Fruit fly (Drosophila melanogaster): Measurements from ENCODE around the gene jp.

DNA sequence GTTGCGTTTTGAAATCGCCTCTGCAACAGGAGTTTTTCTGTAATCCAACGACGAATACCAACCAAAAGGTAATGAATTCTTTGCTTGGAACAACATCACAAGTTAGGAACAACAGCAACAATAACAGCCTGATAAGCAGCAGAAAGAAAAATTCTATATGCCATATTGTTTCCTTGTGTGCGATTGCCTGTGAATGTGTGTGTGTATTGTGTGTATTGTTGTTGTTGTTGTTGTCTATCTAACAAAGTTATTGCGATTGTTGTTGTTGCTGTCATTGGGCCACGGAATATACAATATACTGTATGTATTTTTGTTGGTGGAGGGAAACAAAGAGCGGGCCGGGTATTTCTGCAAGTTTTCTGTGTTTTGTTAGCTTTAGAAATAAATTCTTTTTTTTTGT is 2.6 kb upstream of the jp start:
- no peak for TF ChIP-seq Clk (GFP tag; optimal IDR thresholded peaks at IDR 0.05)
- TF ChIP-seq pad (GFP tag; optimal IDR thresholded peaks at IDR 0.05): no peak
- no peak for TF ChIP-seq CG12768 (GFP tag; optimal IDR thresholded peaks at IDR 0.05)
- TF ChIP-seq Hr96 (GFP tag; optimal IDR thresholded peaks at IDR 0.05): no peak
- TF ChIP-seq CG11617 (GFP tag; optimal IDR thresholded peaks at IDR 0.05): no peak
- no peak for TF ChIP-seq CG1620 (GFP tag; optimal IDR thresholded peaks at IDR 0.05)
- TF ChIP-seq cic (GFP tag; optimal IDR thresholded peaks at IDR 0.05): no peak
- TF ChIP-seq CG5204 (GFP tag; optimal IDR thresholded peaks at IDR 0.05): no peak
- no peak for TF ChIP-seq Crg-1 (GFP tag; optimal IDR thresholded peaks at IDR 0.05)
- no peak for TF ChIP-seq toe (GFP tag; optimal IDR thresholded peaks at IDR 0.05)
- no peak for TF ChIP-seq CG7045 (GFP tag; optimal IDR thresholded peaks at IDR 0.05)
- no peak for TF ChIP-seq Mnt (GFP tag; optimal IDR thresholded peaks at IDR 0.05)
- TF ChIP-seq cnc (optimal IDR thresholded peaks at IDR 0.05): no peak
- no peak for TF ChIP-seq tj (GFP tag; optimal IDR thresholded peaks at IDR 0.05)
